Worm (Caenorhabditis elegans): ENCODE results near the gene bra-2.

- TF ChIP-seq lsy-2 (tag; optimal IDR thresholded peaks at IDR 0.05), result no peak
- TF ChIP-seq ztf-4 (tag; optimal IDR thresholded peaks at IDR 0.05), result no peak
- no peak for TF ChIP-seq nhr-10 (tag; optimal IDR thresholded peaks at IDR 0.05)
- no peak for TF ChIP-seq mdl-1 (tag; optimal IDR thresholded peaks at IDR 0.05)
- no peak for TF ChIP-seq skn-1 (tag; optimal IDR thresholded peaks at IDR 0.05)
Observed at ce11 chrIII:926216-926615, 15.2 kb downstream of the bra-2 start, which contains the start of gene pef-1.
